Fruit fly (Drosophila melanogaster): ENCODE data around the gene CG43931.

CG43931 gene

DNA sequence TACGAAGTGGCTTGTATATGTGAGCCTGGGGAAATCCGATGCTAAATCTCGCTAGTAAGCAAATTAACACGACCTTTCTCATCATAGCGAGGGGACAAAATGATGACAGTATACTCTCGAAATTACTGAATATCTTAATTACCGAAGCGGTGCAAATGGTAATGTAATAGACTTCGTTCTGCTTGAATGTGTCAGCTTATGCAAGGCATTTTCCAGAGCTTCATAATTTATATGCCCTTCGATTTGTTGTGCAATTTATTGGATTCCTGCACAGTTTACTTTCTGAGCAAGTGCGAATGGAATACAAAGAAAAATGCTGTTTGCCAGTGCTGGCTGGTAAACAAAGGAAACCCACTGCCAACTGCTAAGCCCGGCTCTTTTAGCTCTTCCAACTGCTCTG is at the start of gene CG43931, which contains the start of gene Sfp77F:
Gene CG43931, plus strand, starts transcription at position 241 of the 400 bp plus-strand sequence.
Gene Sfp77F, minus strand, starts transcription at position 101 of the 400 bp plus-strand sequence.
- TF ChIP-seq Crg-1 (GFP tag; optimal IDR thresholded peaks at IDR 0.05) (no peak), CG12768 (GFP tag; optimal IDR thresholded peaks at IDR 0.05) (no peak)

dm6 chr3L:20848572-20848971 is 48.8 kb upstream of the CG43931 start:
- TF ChIP-seq cic (GFP tag; optimal IDR thresholded peaks at IDR 0.05) (no peak), tj (GFP tag; optimal IDR thresholded peaks at IDR 0.05) (no peak), Crg-1 (GFP tag; optimal IDR thresholded peaks at IDR 0.05) (no peak), CG14711 (tag; optimal IDR thresholded peaks at IDR 0.05) (no peak), Mnt (GFP tag; optimal IDR thresholded peaks at IDR 0.05) (no peak), Clk (GFP tag; optimal IDR thresholded peaks at IDR 0.05) (no peak), CG5204 (GFP tag; optimal IDR thresholded peaks at IDR 0.05) (no peak), ovo (GFP tag; optimal IDR thresholded peaks at IDR 0.05) (no peak), CG7045 (GFP tag; optimal IDR thresholded peaks at IDR 0.05) (no peak), toe (GFP tag; optimal IDR thresholded peaks at IDR 0.05) (no peak), CG1620 (GFP tag; optimal IDR thresholded peaks at IDR 0.05) (no peak), Hr96 (GFP tag; optimal IDR thresholded peaks at IDR 0.05) (no peak), CG7101 (tag; optimal IDR thresholded peaks at IDR 0.05) (no peak), CG12768 (GFP tag; optimal IDR thresholded peaks at IDR 0.05) (no peak), bab1 (GFP tag; optimal IDR thresholded peaks at IDR 0.05) (no peak), pad (GFP tag; optimal IDR thresholded peaks at IDR 0.05) (no peak), CG11617 (GFP tag; optimal IDR thresholded peaks at IDR 0.05) (no peak), kay (GFP tag; ENCODE audit: borderline replicate concordance) (no peak), cnc (optimal IDR thresholded peaks at IDR 0.05) (no peak), CG33017 (tag; optimal IDR thresholded peaks at IDR 0.05) (no peak)

DNA sequence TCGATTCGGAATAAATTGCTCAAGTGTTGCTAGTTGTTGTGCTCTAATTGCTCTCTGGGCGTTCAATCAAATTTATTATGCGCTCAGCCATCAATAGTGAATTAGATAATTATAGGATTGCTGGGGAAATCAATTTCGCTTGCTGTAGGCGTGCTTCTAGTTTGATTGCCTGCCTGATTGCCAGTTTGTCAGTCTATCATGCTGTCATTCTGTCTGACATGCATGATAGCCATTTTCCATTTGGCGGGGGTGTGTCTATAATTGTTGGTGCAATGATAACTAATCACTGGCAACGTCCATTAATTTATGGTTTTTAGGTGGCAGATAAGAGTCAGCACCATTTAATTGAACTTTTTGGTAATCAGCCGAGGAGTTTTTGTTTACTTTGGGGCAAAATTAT is 39.7 kb upstream of the CG43931 start:
- TF ChIP-seq CG7045 (GFP tag; optimal IDR thresholded peaks at IDR 0.05): no peak
- no peak for TF ChIP-seq Clk (GFP tag; optimal IDR thresholded peaks at IDR 0.05)
- TF ChIP-seq CG1620 (GFP tag; optimal IDR thresholded peaks at IDR 0.05): no peak
- TF ChIP-seq Crg-1 (GFP tag; optimal IDR thresholded peaks at IDR 0.05): no peak
- no peak for TF ChIP-seq cnc (optimal IDR thresholded peaks at IDR 0.05)
- TF ChIP-seq tj (GFP tag; optimal IDR thresholded peaks at IDR 0.05): no peak
- no peak for TF ChIP-seq CG5204 (GFP tag; optimal IDR thresholded peaks at IDR 0.05)
- no peak for TF ChIP-seq cic (GFP tag; optimal IDR thresholded peaks at IDR 0.05)
- TF ChIP-seq ovo (GFP tag; optimal IDR thresholded peaks at IDR 0.05): no peak
- TF ChIP-seq CG11617 (GFP tag; optimal IDR thresholded peaks at IDR 0.05): no peak
- TF ChIP-seq kay (GFP tag; ENCODE audit: borderline replicate concordance): no peak
- TF ChIP-seq pad (GFP tag; optimal IDR thresholded peaks at IDR 0.05): no peak
- no peak for TF ChIP-seq Hr96 (GFP tag; optimal IDR thresholded peaks at IDR 0.05)
- no peak for TF ChIP-seq CG14711 (tag; optimal IDR thresholded peaks at IDR 0.05)
- no peak for TF ChIP-seq CG7101 (tag; optimal IDR thresholded peaks at IDR 0.05)
- TF ChIP-seq CG33017 (tag; optimal IDR thresholded peaks at IDR 0.05): no peak

DNA sequence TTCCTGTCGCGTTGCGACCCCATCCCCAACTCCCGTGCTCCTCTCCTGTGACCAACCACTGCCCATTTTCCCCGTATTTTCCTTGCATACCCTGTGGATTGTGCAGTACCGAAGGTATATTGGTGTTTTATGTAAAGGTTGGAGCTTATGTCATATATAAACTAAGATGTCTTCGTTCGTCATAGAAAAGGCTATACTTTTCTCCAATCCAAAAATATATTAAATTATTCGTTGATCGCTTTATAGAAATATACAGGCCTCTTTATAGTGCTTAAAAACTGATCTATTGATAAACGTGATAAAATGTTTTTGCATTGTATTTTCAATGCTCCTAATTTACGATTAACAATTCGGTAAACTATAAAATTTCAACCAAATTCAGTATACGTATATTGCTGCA is 28.4 kb upstream of the CG43931 start:
- TF ChIP-seq cic (GFP tag; optimal IDR thresholded peaks at IDR 0.05): no peak
- TF ChIP-seq ovo (GFP tag; optimal IDR thresholded peaks at IDR 0.05): no peak
- TF ChIP-seq CG7101 (tag; optimal IDR thresholded peaks at IDR 0.05): no peak
- TF ChIP-seq CG33017 (tag; optimal IDR thresholded peaks at IDR 0.05): no peak
- TF ChIP-seq bab1 (GFP tag; optimal IDR thresholded peaks at IDR 0.05): no peak
- no peak for TF ChIP-seq Mnt (GFP tag; optimal IDR thresholded peaks at IDR 0.05)
- no peak for TF ChIP-seq CG1620 (GFP tag; optimal IDR thresholded peaks at IDR 0.05)
- no peak for TF ChIP-seq Clk (GFP tag; optimal IDR thresholded peaks at IDR 0.05)
- no peak for TF ChIP-seq CG14711 (tag; optimal IDR thresholded peaks at IDR 0.05)
- no peak for TF ChIP-seq CG7045 (GFP tag; optimal IDR thresholded peaks at IDR 0.05)
- no peak for TF ChIP-seq toe (GFP tag; optimal IDR thresholded peaks at IDR 0.05)
- no peak for TF ChIP-seq Hr96 (GFP tag; optimal IDR thresholded peaks at IDR 0.05)
- TF ChIP-seq tj (GFP tag; optimal IDR thresholded peaks at IDR 0.05): no peak
- no peak for TF ChIP-seq CG11617 (GFP tag; optimal IDR thresholded peaks at IDR 0.05)
- no peak for TF ChIP-seq CG5204 (GFP tag; optimal IDR thresholded peaks at IDR 0.05)
- no peak for TF ChIP-seq kay (GFP tag; ENCODE audit: borderline replicate concordance)
- no peak for TF ChIP-seq cnc (optimal IDR thresholded peaks at IDR 0.05)
- no peak for TF ChIP-seq pad (GFP tag; optimal IDR thresholded peaks at IDR 0.05)
- no peak for TF ChIP-seq Crg-1 (GFP tag; optimal IDR thresholded peaks at IDR 0.05)

- TF ChIP-seq CG5204 (GFP tag; optimal IDR thresholded peaks at IDR 0.05) (peak; percentile 10), toe (GFP tag; optimal IDR thresholded peaks at IDR 0.05) (no peak), CG7045 (GFP tag; optimal IDR thresholded peaks at IDR 0.05) (peak; percentile 54)
Observed at dm6 chr3L:20883969-20884368, 13.4 kb upstream of the CG43931 start.

DNA sequence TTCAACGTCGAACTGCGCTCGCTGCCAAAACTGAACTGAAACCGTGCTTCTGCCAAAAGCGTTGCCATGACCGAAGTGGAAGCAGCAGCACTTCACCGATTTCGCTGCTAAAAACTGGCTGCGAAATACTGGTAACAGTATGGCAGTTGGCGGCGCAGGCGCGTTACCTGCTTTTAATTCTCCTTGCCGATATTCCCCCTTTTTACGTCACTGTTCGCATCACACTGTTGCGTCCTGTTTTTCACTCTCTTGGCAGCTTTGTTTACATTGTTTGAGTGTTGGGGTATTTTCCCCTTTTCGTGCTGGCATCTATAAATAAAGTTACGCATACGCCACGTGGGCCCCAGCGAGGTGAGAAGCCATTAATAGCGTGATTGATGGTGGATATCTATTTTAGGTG is 12.2 kb upstream of the CG43931 start, which contains the start of gene CG32432:
Gene CG32432, minus strand, starts transcription at position 17 of the 400 bp plus-strand sequence.
- peak; percentile 76 for TF ChIP-seq pad (GFP tag; optimal IDR thresholded peaks at IDR 0.05)
- no peak for TF ChIP-seq toe (GFP tag; optimal IDR thresholded peaks at IDR 0.05)

- TF ChIP-seq CG7045 (GFP tag; optimal IDR thresholded peaks at IDR 0.05) (no peak), Hr96 (GFP tag; optimal IDR thresholded peaks at IDR 0.05) (no peak), cnc (optimal IDR thresholded peaks at IDR 0.05) (no peak), CG14711 (tag; optimal IDR thresholded peaks at IDR 0.05) (no peak), Clk (GFP tag; optimal IDR thresholded peaks at IDR 0.05) (no peak), CG33017 (tag; optimal IDR thresholded peaks at IDR 0.05) (no peak), toe (GFP tag; optimal IDR thresholded peaks at IDR 0.05) (no peak), kay (GFP tag; ENCODE audit: borderline replicate concordance) (no peak)
Observed at dm6 chr3L:20900996-20901395, 3.6 kb downstream of the CG43931 start.

Data from whole organism, adult.